Worm (Caenorhabditis elegans) whole organism, late embryonic: ENCODE measurements around the gene F15A8.1.

Experiments used
- F13H6.1 ChIP-seq: sonication (generic microtip); optimal IDR thresholded peaks from 2 replicates; lab custom pipeline; 2016; ENCODE audit warnings: missing genetic modification characterization, missing compliant biosample characterization
- K09A11.1 ChIP-seq: sonication (generic microtip); optimal IDR thresholded peaks from 2 replicates; lab custom pipeline; 2017; ENCODE audit warnings: antibody characterized with exemption, mild to moderate bottlenecking, missing genetic modification characterization, missing compliant biosample characterization; ENCODE audit not compliant: insufficient read depth
- T23F11.4 ChIP-seq: fragments of 200-800 bp; sonication (Bioruptor generic); optimal IDR thresholded peaks from 2 replicates; lab custom pipeline; 2018; ENCODE audit warnings: mild to moderate bottlenecking, missing genetic modification characterization, missing compliant biosample characterization
- Y22D7AL.16 ChIP-seq: sonication (generic microtip); optimal IDR thresholded peaks from 2 replicates; lab custom pipeline; 2016; ENCODE audit warnings: missing genetic modification characterization, missing compliant biosample characterization
- ahr-1 ChIP-seq: sonication (generic microtip); optimal IDR thresholded peaks from 2 replicates; lab custom pipeline; 2016; ENCODE audit warnings: missing genetic modification characterization, missing compliant biosample characterization
- ama-1 ChIP-seq: fragments of 150-350 bp; optimal IDR thresholded peaks from 2 replicates; lab custom pipeline; 2014
- ceh-14 ChIP-seq: sonication (generic microtip); optimal IDR thresholded peaks from 2 replicates; lab custom pipeline; 2016; ENCODE audit warnings: missing genotype, missing genetic modification characterization, missing compliant biosample characterization
- ceh-2 ChIP-seq: sonication (generic microtip); optimal IDR thresholded peaks from 2 replicates; lab custom pipeline; 2016; ENCODE audit warnings: missing genotype, missing genetic modification characterization, missing compliant biosample characterization
- ceh-22 ChIP-seq: sonication (generic microtip); optimal IDR thresholded peaks from 2 replicates; lab custom pipeline; 2017; ENCODE audit warnings: missing biosample characterization, missing genetic modification characterization
- ceh-24 ChIP-seq: sonication (generic microtip); optimal IDR thresholded peaks from 2 replicates; lab custom pipeline; 2016; ENCODE audit warnings: mild to moderate bottlenecking, missing genetic modification characterization, missing compliant biosample characterization
- ceh-30 ChIP-seq: fragments of 150-350 bp; optimal IDR thresholded peaks from 2 replicates; lab custom pipeline; 2014; ENCODE audit warnings: missing biosample characterization, missing genetic modification characterization
- ceh-34 ChIP-seq: sonication (generic microtip); optimal IDR thresholded peaks from 2 replicates; lab custom pipeline; 2016; ENCODE audit warnings: mild to moderate bottlenecking, missing genetic modification characterization, missing compliant biosample characterization
- ceh-48 ChIP-seq: sonication (generic microtip); optimal IDR thresholded peaks from 2 replicates; lab custom pipeline; 2016; ENCODE audit warnings: missing genetic modification characterization, inconsistent platforms, missing compliant biosample characterization
- ceh-9 ChIP-seq: sonication (generic microtip); optimal IDR thresholded peaks from 2 replicates; lab custom pipeline; 2016; ENCODE audit warnings: mild to moderate bottlenecking, missing genetic modification characterization, inconsistent platforms, missing compliant biosample characterization
- che-1 ChIP-seq: sonication (generic microtip); optimal IDR thresholded peaks from 2 replicates; lab custom pipeline; 2016; ENCODE audit warnings: mild to moderate bottlenecking, missing genetic modification characterization, missing compliant biosample characterization
- elt-4 ChIP-seq: sonication (generic microtip); optimal IDR thresholded peaks from 2 replicates; lab custom pipeline; 2016; ENCODE audit warnings: missing genetic modification characterization, missing compliant biosample characterization
- ets-4 ChIP-seq: sonication (generic microtip); optimal IDR thresholded peaks from 2 replicates; lab custom pipeline; 2016; ENCODE audit warnings: missing genetic modification characterization, missing compliant biosample characterization
- eyg-1 ChIP-seq: sonication (generic microtip); optimal IDR thresholded peaks from 2 replicates; lab custom pipeline; 2016; ENCODE audit warnings: missing genotype, missing genetic modification characterization, missing compliant biosample characterization
- fkh-10 ChIP-seq: fragments of 150-350 bp; optimal IDR thresholded peaks from 2 replicates; lab custom pipeline; 2014; ENCODE audit warnings: missing biosample characterization, missing genetic modification reagents, missing genetic modification characterization
- fkh-6 ChIP-seq: sonication (generic microtip); optimal IDR thresholded peaks from 2 replicates; lab custom pipeline; 2016; ENCODE audit warnings: missing genetic modification characterization, missing compliant biosample characterization
- gmeb-2 ChIP-seq: sonication (generic microtip); optimal IDR thresholded peaks from 2 replicates; lab custom pipeline; 2016; ENCODE audit warnings: missing genetic modification characterization, inconsistent platforms, missing compliant biosample characterization
- hlh-13 ChIP-seq: fragments of 200-800 bp; sonication (Bioruptor generic); optimal IDR thresholded peaks from 2 replicates; lab custom pipeline; 2018; ENCODE audit warnings: mild to moderate bottlenecking, missing genetic modification characterization, missing compliant biosample characterization
- hlh-15 ChIP-seq: sonication (generic microtip); optimal IDR thresholded peaks from 2 replicates; lab custom pipeline; 2016; ENCODE audit warnings: missing genetic modification characterization, missing compliant biosample characterization
- hlh-30 ChIP-seq: sonication (generic microtip); optimal IDR thresholded peaks from 2 replicates; lab custom pipeline; 2017; ENCODE audit warnings: antibody characterized with exemption, missing genetic modification characterization, missing compliant biosample characterization; ENCODE audit not compliant: insufficient read depth
- hlh-6 ChIP-seq: sonication (generic microtip); optimal IDR thresholded peaks from 2 replicates; lab custom pipeline; 2016; ENCODE audit warnings: missing genotype, missing genetic modification characterization, missing compliant biosample characterization
- lin-11 ChIP-seq: fragments of 200-800 bp; sonication (Bioruptor generic); optimal IDR thresholded peaks from 2 replicates; lab custom pipeline; 2018; ENCODE audit warnings: mild to moderate bottlenecking, missing genetic modification characterization, missing compliant biosample characterization
- madf-2 ChIP-seq: sonication (generic microtip); optimal IDR thresholded peaks from 2 replicates; lab custom pipeline; 2017; ENCODE audit warnings: missing genetic modification characterization, missing compliant biosample characterization
- mec-3 ChIP-seq: sonication (generic microtip); optimal IDR thresholded peaks from 2 replicates; lab custom pipeline; 2016; ENCODE audit warnings: borderline replicate concordance, missing genetic modification characterization, missing compliant biosample characterization
- npax-4 ChIP-seq: sonication (generic microtip); optimal IDR thresholded peaks from 2 replicates; lab custom pipeline; 2016; ENCODE audit warnings: missing genetic modification characterization, missing compliant biosample characterization
- odd-2 ChIP-seq: sonication (generic microtip); optimal IDR thresholded peaks from 2 replicates; lab custom pipeline; 2017; ENCODE audit warnings: antibody characterized with exemption, mild to moderate bottlenecking, missing genetic modification characterization, missing compliant biosample characterization
- pag-3 ChIP-seq: sonication (generic microtip); optimal IDR thresholded peaks from 2 replicates; lab custom pipeline; 2016; ENCODE audit warnings: missing compliant biosample characterization, missing genetic modification characterization, borderline replicate concordance
- pat-9 ChIP-seq: fragments of 200-800 bp; sonication (Bioruptor generic); optimal IDR thresholded peaks from 2 replicates; lab custom pipeline; 2018; ENCODE audit warnings: mild to moderate bottlenecking, missing genetic modification characterization, moderate library complexity, missing compliant biosample characterization
- pax-1 ChIP-seq: fragments of 150-350 bp; optimal IDR thresholded peaks from 2 replicates; lab custom pipeline; 2014; ENCODE audit warnings: missing biosample characterization, missing genetic modification characterization
- pha-4 ChIP-seq: fragments of 150-350 bp; optimal IDR thresholded peaks from 2 replicates; lab custom pipeline; 2018; ENCODE audit warnings: missing biosample characterization, missing genetic modification reagents, missing genetic modification characterization
- pqm-1 ChIP-seq: sonication (generic microtip); optimal IDR thresholded peaks from 2 replicates; lab custom pipeline; 2016; ENCODE audit warnings: missing genetic modification characterization, missing compliant biosample characterization
- pros-1 ChIP-seq: fragments of 150-350 bp; optimal IDR thresholded peaks from 2 replicates; lab custom pipeline; 2014; ENCODE audit warnings: missing biosample characterization, missing genetic modification reagents, missing genetic modification characterization
- ref-2 ChIP-seq: sonication (generic microtip); optimal IDR thresholded peaks from 2 replicates; lab custom pipeline; 2016; ENCODE audit warnings: missing genetic modification characterization, missing compliant biosample characterization
- rnt-1 ChIP-seq: sonication (generic microtip); optimal IDR thresholded peaks from 2 replicates; lab custom pipeline; 2016; ENCODE audit warnings: missing genetic modification characterization, missing compliant biosample characterization
- sdc-2 ChIP-seq: sonication (generic microtip); optimal IDR thresholded peaks from 2 replicates; lab custom pipeline; 2016; ENCODE audit warnings: missing genotype, missing genetic modification characterization, missing compliant biosample characterization
- sox-2 ChIP-seq: fragments of 200-800 bp; sonication (Bioruptor generic); IDR thresholded peaks from 2 replicates; pipeline ENCODE4 v1.3.6; 2022; ENCODE audit warnings: missing genetic modification reagents, missing genetic modification characterization, missing compliant biosample characterization
- sox-4 ChIP-seq: sonication (generic microtip); optimal IDR thresholded peaks from 2 replicates; lab custom pipeline; 2017; ENCODE audit warnings: mild to moderate bottlenecking, missing genetic modification characterization, inconsistent platforms, missing compliant biosample characterization
- syd-9 ChIP-seq: sonication (generic microtip); optimal IDR thresholded peaks from 2 replicates; lab custom pipeline; 2016; ENCODE audit warnings: mild to moderate bottlenecking, missing genetic modification characterization, moderate library complexity, missing compliant biosample characterization
- tbx-2 ChIP-seq: sonication (generic microtip); optimal IDR thresholded peaks from 2 replicates; lab custom pipeline; 2016; ENCODE audit warnings: missing genetic modification characterization, missing compliant biosample characterization
- tbx-7 ChIP-seq: sonication (generic microtip); optimal IDR thresholded peaks from 2 replicates; lab custom pipeline; 2016; ENCODE audit warnings: missing genotype, missing genetic modification characterization, missing compliant biosample characterization
- ttx-3 ChIP-seq: sonication (generic microtip); optimal IDR thresholded peaks from 2 replicates; lab custom pipeline; 2016; ENCODE audit warnings: missing genetic modification reagents, missing genetic modification characterization, missing compliant biosample characterization
- unc-3 ChIP-seq, 2 experiments: fragments of 200-800 bp in 1 of 2; sonication (Bioruptor generic) in 1 of 2; sonication (generic microtip) in 1 of 2; conservative IDR thresholded peaks in 1 of 2; optimal IDR thresholded peaks in 1 of 2; 2 replicates each; pipeline versions ENCODE4 v1.3.6 to Lab custom; 2016 to 2022; ENCODE audit warnings: missing compliant biosample characterization in 2 of 2, missing genetic modification characterization in 2 of 2, missing genetic modification reagents in 1 of 2
- unc-42 ChIP-seq: sonication (generic microtip); optimal IDR thresholded peaks from 2 replicates; lab custom pipeline; 2016; ENCODE audit warnings: missing genotype, missing genetic modification characterization, missing compliant biosample characterization
- unc-86 ChIP-seq: sonication (generic microtip); optimal IDR thresholded peaks from 2 replicates; lab custom pipeline; 2016; ENCODE audit warnings: missing genetic modification characterization, missing compliant biosample characterization
- zip-5 ChIP-seq: sonication (generic microtip); optimal IDR thresholded peaks from 2 replicates; lab custom pipeline; 2016; ENCODE audit warnings: missing genetic modification characterization, missing compliant biosample characterization

Gene F15A8.1

DNA sequence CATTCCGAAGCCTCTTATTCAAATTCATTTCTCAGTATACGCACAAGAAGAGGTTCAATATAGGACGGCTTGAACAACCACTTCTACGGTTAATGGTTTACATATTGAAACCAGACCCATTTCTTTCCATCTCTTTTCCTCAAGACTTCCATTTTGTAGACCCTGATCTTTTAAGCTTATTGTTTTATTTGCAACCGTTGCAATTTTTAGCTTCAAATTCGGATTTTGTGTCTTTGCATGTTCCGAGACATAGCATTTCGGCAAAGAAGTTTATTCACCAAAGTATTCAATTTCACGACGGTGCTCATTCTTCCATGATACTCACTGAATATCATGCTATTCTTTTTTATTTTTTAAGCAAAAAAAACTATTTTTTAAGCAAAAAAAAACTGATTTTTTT lies 25.5 kb downstream of the F15A8.1 start, which contains the start of gene nmur-3:
nmur-3 (plus strand) TSS at position 301 of the 400 bp plus-strand sequence.
- TF ChIP-seq ceh-14 (tag; lab: Kevin White, UChicago) (no peak), pros-1 (tag; lab: Kevin White, UChicago) (no peak), elt-4 (tag; lab: Kevin White, UChicago) (no peak), pat-9 (tag; lab: Kevin White, UChicago) (no peak), sdc-2 (tag; lab: Kevin White, UChicago) (no peak), ceh-30 (tag; lab: Kevin White, UChicago) (no peak), K09A11.1 (tag; lab: Kevin White, UChicago) (no peak), ceh-48 (no peak), unc-42 (tag; lab: Kevin White, UChicago) (no peak), sox-2 (GFP tag; lab: Robert Waterston, UW) (no peak), hlh-15 (tag; lab: Kevin White, UChicago) (no peak)

- TF ChIP-seq syd-9 (tag; lab: Kevin White, UChicago) (no peak), eyg-1 (tag; lab: Kevin White, UChicago) (no peak), pros-1 (tag; lab: Kevin White, UChicago) (peak; percentile 26), unc-42 (tag; lab: Kevin White, UChicago) (peak; percentile 8), F13H6.1 (tag; lab: Kevin White, UChicago) (no peak), ama-1 (lab: Kevin White, UChicago) (no peak), npax-4 (tag; lab: Kevin White, UChicago) (no peak), ceh-14 (tag; lab: Kevin White, UChicago) (no peak), sdc-2 (tag; lab: Kevin White, UChicago) (peak; percentile 49), ref-2 (tag; lab: Kevin White, UChicago) (no peak), tbx-7 (tag; lab: Kevin White, UChicago) (no peak), mec-3 (no peak), pag-3 (tag; lab: Kevin White, UChicago) (no peak), ceh-24 (tag; lab: Kevin White, UChicago) (no peak), tbx-2 (tag; lab: Kevin White, UChicago) (peak; percentile 49), hlh-15 (tag; lab: Kevin White, UChicago) (no peak), ceh-2 (no peak), ceh-22 (tag; lab: Kevin White, UChicago) (no peak), hlh-30 (tag; lab: Kevin White, UChicago) (peak; percentile 6), zip-5 (tag; lab: Kevin White, UChicago) (no peak), ceh-9 (tag; lab: Kevin White, UChicago) (no peak), ceh-34 (tag; lab: Kevin White, UChicago) (no peak), ceh-30 (tag; lab: Kevin White, UChicago) (no peak), madf-2 (tag; lab: Kevin White, UChicago) (no peak), unc-86 (no peak), T23F11.4 (GFP tag; lab: Kevin White, UChicago) (no peak), odd-2 (tag; lab: Kevin White, UChicago) (no peak), ets-4 (tag; lab: Kevin White, UChicago) (no peak), elt-4 (tag; lab: Kevin White, UChicago) (no peak), fkh-6 (no peak), lin-11 (tag; lab: Kevin White, UChicago) (no peak), unc-3 (GFP tag; conservative IDR thresholded peaks at IDR 0.05; lab: Robert Waterston, UW) (no peak), unc-3 (tag; optimal IDR thresholded peaks at IDR 0.05; lab: Kevin White, UChicago) (no peak), ahr-1 (no peak), sox-4 (tag; lab: Kevin White, UChicago) (no peak), pax-1 (peak; percentile 22), Y22D7AL.16 (tag; lab: Kevin White, UChicago) (no peak), pqm-1 (tag; lab: Kevin White, UChicago) (no peak), che-1 (tag; lab: Kevin White, UChicago) (no peak), ceh-48 (no peak), pha-4 (no peak), fkh-10 (GFP tag; lab: Kevin White, UChicago) (no peak), hlh-6 (no peak), hlh-13 (GFP tag; lab: Kevin White, UChicago) (no peak), gmeb-2 (tag; lab: Kevin White, UChicago) (no peak), rnt-1 (tag; lab: Kevin White, UChicago) (no peak), ttx-3 (tag; lab: Kevin White, UChicago) (no peak)
Observed at ce11 chrX:4469297-4469816, 28.6 kb downstream of the F15A8.1 start, which contains the start of gene asb-2. Gene asb-2, plus strand, starts transcription at chrX:4469766.
